In genomic region chr3L:732290-732954, dm6 we compare ENCODE assay signal across 4 fruit fly cellular contexts.
TF ChIP-seq lines count a peak whose summit lies in the region.

No protein-coding gene starts in this region.

- no peak for TF ChIP-seq CTCF in whole organism, embryonic (GFP tag; optimal IDR thresholded peaks at IDR 0.05; lab: Kevin White, UChicago)

TF ChIP-seq in whole organism, adult, 20 proteins besides CTCF, POLR2A, EP300 and RAD21:
- no peak for TF ChIP-seq CG11617 (GFP tag; optimal IDR thresholded peaks at IDR 0.05; lab: Kevin White, UChicago)
- TF ChIP-seq tj (GFP tag; optimal IDR thresholded peaks at IDR 0.05; lab: Kevin White, UChicago), result peak; percentile 68
TF ChIP-seq in whole organism, adult: peak in this region for 1.

TF ChIP-seq in whole organism, embryonic, 481 proteins besides CTCF, POLR2A, EP300 and RAD21:
- TF ChIP-seq CG2199 (GFP tag; IDR thresholded peaks at IDR 0.05; lab: Robert Waterston, UW) (0 out of 3 replicates have a peak, but pooled peaks have one; percentile 7), kni (GFP tag; optimal IDR thresholded peaks at IDR 0.05; lab: Kevin White, UChicago) (peak; percentile 67), zen (tag; optimal IDR thresholded peaks at IDR 0.05; lab: Kevin White, UChicago) (peak; percentile 52), cg (GFP tag; optimal IDR thresholded peaks at IDR 0.05; lab: Kevin White, UChicago) (peak; percentile 27), CG17359 (tag; optimal IDR thresholded peaks at IDR 0.05; lab: Kevin White, UChicago) (peak; percentile 7), sens (GFP tag; lab: Kevin White, UChicago) (peak; percentile 65), ci (GFP tag; IDR thresholded peaks at IDR 0.05; lab: Robert Waterston, UW) (peak; percentile 48; the same call in 1 of the 3 replicates), sd (tag; optimal IDR thresholded peaks at IDR 0.05; lab: Kevin White, UChicago) (no peak), CG32772 (GFP tag; IDR thresholded peaks at IDR 0.05; lab: Robert Waterston, UW) (peak; percentile 62; the same call in 1 of the 2 replicates), z (GFP tag; IDR thresholded peaks at IDR 0.05; lab: Robert Waterston, UW) (peak; percentile 65; the same call in 1 of the 3 replicates), sqz (GFP tag; optimal IDR thresholded peaks at IDR 0.05; lab: Kevin White, UChicago) (peak; percentile 77), chm (GFP tag; IDR thresholded peaks at IDR 0.05; lab: Robert Waterston, UW) (0 out of 2 replicates have a peak, but pooled peaks have one; percentile 37), CG3838 (GFP tag; optimal IDR thresholded peaks at IDR 0.05; lab: Kevin White, UChicago) (no peak), tll (GFP tag; optimal IDR thresholded peaks at IDR 0.05; lab: Kevin White, UChicago) (peak in 1 of 2 experiments; percentile 88), CG9215 (GFP tag; IDR thresholded peaks at IDR 0.05; lab: Robert Waterston, UW) (no peak), ac (GFP tag; optimal IDR thresholded peaks at IDR 0.05; lab: Kevin White, UChicago) (peak; percentile 22), CG18619 (GFP tag; optimal IDR thresholded peaks at IDR 0.05; lab: Kevin White, UChicago) (no peak), pros (GFP tag; optimal IDR thresholded peaks at IDR 0.05; lab: Kevin White, UChicago) (peak; percentile 55)

TF ChIP-seq in whole organism, prepupa, 60 proteins besides CTCF, POLR2A, EP300 and RAD21:
- TF ChIP-seq dsx (GFP tag; optimal IDR thresholded peaks at IDR 0.05; lab: Kevin White, UChicago; ENCODE audit: poor library complexity, severe bottlenecking) (peak; percentile 14), CG6163 (GFP tag; IDR thresholded peaks at IDR 0.05; lab: Robert Waterston, UW) (0 out of 3 replicates have a peak, but pooled peaks have one; percentile 27), CG1621 (tag; optimal IDR thresholded peaks at IDR 0.05; lab: Kevin White, UChicago) (peak; percentile 5), dac (GFP tag; optimal IDR thresholded peaks at IDR 0.05; lab: Kevin White, UChicago) (no peak), ss (GFP tag; optimal IDR thresholded peaks at IDR 0.05; lab: Kevin White, UChicago) (peak in 1 of 2 experiments; percentile 53), CG15336 (GFP tag; IDR thresholded peaks at IDR 0.05; lab: Robert Waterston, UW) (no peak), eg (GFP tag; IDR thresholded peaks at IDR 0.05; lab: Robert Waterston, UW) (0 out of 3 replicates have a peak, but pooled peaks have one; percentile 31), Ets21C (GFP tag; optimal IDR thresholded peaks at IDR 0.05; lab: Kevin White, UChicago) (no peak), Eip78C (GFP tag; lab: Kevin White, UChicago) (peak; percentile 16), CG34406 (GFP tag; optimal IDR thresholded peaks at IDR 0.05; lab: Kevin White, UChicago) (no peak), CG8319 (GFP tag; optimal IDR thresholded peaks at IDR 0.05; lab: Kevin White, UChicago) (no peak), fd85E (GFP tag; optimal IDR thresholded peaks at IDR 0.05; lab: Kevin White, UChicago) (no peak), topi (GFP tag; optimal IDR thresholded peaks at IDR 0.05; lab: Kevin White, UChicago) (no peak)

TF ChIP-seq in whole organism, pupa, 21 proteins besides CTCF, POLR2A, EP300 and RAD21:
- no peak for TF ChIP-seq CG32121 (GFP tag; IDR thresholded peaks at IDR 0.05; lab: Robert Waterston, UW)
- no peak for TF ChIP-seq gl (tag; optimal IDR thresholded peaks at IDR 0.05; lab: Kevin White, UChicago)
- no peak for TF ChIP-seq CG8159 (tag; optimal IDR thresholded peaks at IDR 0.05; lab: Kevin White, UChicago)
- no peak for TF ChIP-seq CG9948 (tag; optimal IDR thresholded peaks at IDR 0.05; lab: Kevin White, UChicago)
- no peak for TF ChIP-seq Pif1B (GFP tag; optimal IDR thresholded peaks at IDR 0.05; lab: Kevin White, UChicago)
- TF ChIP-seq rn (GFP tag; IDR thresholded peaks at IDR 0.05; lab: Robert Waterston, UW), result no peak
- TF ChIP-seq Pif1A (GFP tag; optimal IDR thresholded peaks at IDR 0.05; lab: Kevin White, UChicago), result no peak
- 0 out of 3 replicates have a peak, but pooled peaks have one; percentile 21 for TF ChIP-seq CG4496 (GFP tag; IDR thresholded peaks at IDR 0.05; lab: Robert Waterston, UW)
- no peak for TF ChIP-seq D1 (tag; optimal IDR thresholded peaks at IDR 0.05; lab: Kevin White, UChicago)
- TF ChIP-seq Snoo (tag; optimal IDR thresholded peaks at IDR 0.05; lab: Kevin White, UChicago), result no peak
- peak; percentile 42 for TF ChIP-seq EcR (GFP tag; optimal IDR thresholded peaks at IDR 0.05; lab: Kevin White, UChicago)
- no peak for TF ChIP-seq CG17806 (tag; optimal IDR thresholded peaks at IDR 0.05; lab: Kevin White, UChicago)
- no peak for TF ChIP-seq fd96Ca (GFP tag; IDR thresholded peaks at IDR 0.05; lab: Robert Waterston, UW)
- no peak for TF ChIP-seq CG34367 (tag; optimal IDR thresholded peaks at IDR 0.05; lab: Kevin White, UChicago)
- TF ChIP-seq CG12605 (GFP tag; IDR thresholded peaks at IDR 0.05; lab: Robert Waterston, UW), result peak; percentile 35; the same call in 1 of the 2 replicates
- TF ChIP-seq CG10348 (GFP tag; IDR thresholded peaks at IDR 0.05; lab: Robert Waterston, UW), result no peak
- no peak for TF ChIP-seq CG15710 (tag; optimal IDR thresholded peaks at IDR 0.05; lab: Kevin White, UChicago)
- no peak for TF ChIP-seq CG13204 (GFP tag; optimal IDR thresholded peaks at IDR 0.05; lab: Kevin White, UChicago)
- TF ChIP-seq Ets98B (GFP tag; IDR thresholded peaks at IDR 0.05; lab: Robert Waterston, UW), result no peak
- TF ChIP-seq CG8301 (tag; optimal IDR thresholded peaks at IDR 0.05; lab: Kevin White, UChicago), result no peak
